Worm (Caenorhabditis elegans): ENCODE results near the gene Y1B5A.1.

DNA sequence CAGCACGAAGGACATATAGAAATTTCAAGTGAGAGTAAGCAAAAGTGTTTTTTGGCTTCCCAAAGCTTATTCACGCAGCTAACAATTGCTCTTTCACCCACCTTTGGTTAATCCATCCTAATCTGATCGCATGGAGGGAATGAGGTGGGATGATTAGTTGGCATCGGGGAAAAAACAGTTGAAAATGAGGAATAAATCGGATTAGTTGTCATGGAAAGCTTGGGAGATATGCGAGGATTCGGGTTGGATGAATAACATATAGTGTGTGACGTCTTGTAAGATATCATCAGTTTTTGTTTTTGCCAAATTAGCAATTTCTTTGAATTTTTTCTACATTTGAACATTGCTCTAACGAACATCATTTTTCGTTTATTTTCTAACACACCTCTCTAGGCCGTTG, 43.4 kb downstream of the Y1B5A.1 start:
- TF ChIP-seq unc-62 (GFP tag; optimal IDR thresholded peaks at IDR 0.05) (no peak), elt-3 (tag; optimal IDR thresholded peaks at IDR 0.05) (no peak), nhr-76 (tag; optimal IDR thresholded peaks at IDR 0.05) (no peak)

Data from whole organism, mixed stage, embryonic.